Worm (Caenorhabditis elegans) whole organism, L2 larva: ENCODE measurements around the gene VY10G11R.1.
A peak's percentile ranks its signal among the peaks of the same experiment; 100 is the strongest.

Experiments
- R02D3.7 ChIP-seq: fragments of 150-350 bp; optimal IDR thresholded peaks from 2 replicates; lab custom pipeline; 2014; ENCODE audit warnings: missing biosample characterization, missing genetic modification characterization
- dmd-4 ChIP-seq: sonication (generic microtip); optimal IDR thresholded peaks from 2 replicates; lab custom pipeline; 2017; ENCODE audit warnings: missing biosample characterization, missing genetic modification characterization
- elt-3 ChIP-seq: sonication (generic microtip); optimal IDR thresholded peaks from 2 replicates; lab custom pipeline; 2017; ENCODE audit warnings: missing biosample characterization, missing genetic modification characterization
- mab-5 ChIP-seq: fragments of 150-350 bp; optimal IDR thresholded peaks from 2 replicates; lab custom pipeline; 2014; ENCODE audit warnings: missing biosample characterization, missing genetic modification characterization
- peb-1 ChIP-seq: fragments of 150-350 bp; optimal IDR thresholded peaks from 2 replicates; lab custom pipeline; 2014; ENCODE audit warnings: missing biosample characterization, missing genetic modification characterization
- snpc-4 ChIP-seq: fragments of 150-350 bp; optimal IDR thresholded peaks from 2 replicates; lab custom pipeline; 2014; ENCODE audit warnings: missing biosample characterization, missing genetic modification characterization
- ztf-11 ChIP-seq: sonication (generic microtip); optimal IDR thresholded peaks from 2 replicates; lab custom pipeline; 2017; ENCODE audit warnings: missing biosample characterization, missing genetic modification characterization

DNA sequence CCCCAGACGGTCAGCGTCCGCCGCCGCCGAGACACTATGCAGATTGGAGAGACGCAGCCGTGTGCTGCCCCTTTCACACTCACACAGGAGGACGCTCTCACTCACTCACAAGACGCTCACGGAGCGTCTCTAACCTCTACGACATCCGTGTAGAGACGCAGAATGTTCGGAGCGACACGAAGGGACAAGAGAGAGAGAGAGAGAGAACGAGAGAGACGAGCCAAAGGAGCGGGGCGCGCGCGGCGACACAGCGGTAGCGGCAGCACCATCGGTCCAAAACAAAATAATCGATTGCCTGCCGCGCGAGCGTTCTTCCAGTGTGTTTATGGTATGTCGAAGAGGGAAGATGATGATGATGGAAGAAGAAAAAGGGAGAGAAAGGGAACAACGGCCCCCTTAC is 21.5 kb upstream of the VY10G11R.1 start:
- peak; percentile 3 for TF ChIP-seq peb-1
- TF ChIP-seq dmd-4 (tag; lab: Kevin White, UChicago), result no peak
- TF ChIP-seq mab-5 (tag; lab: Kevin White, UChicago), result peak; percentile 77
- TF ChIP-seq elt-3 (tag; lab: Kevin White, UChicago), result no peak
- peak; percentile 52 for TF ChIP-seq snpc-4 (tag; lab: Kevin White, UChicago)
- TF ChIP-seq ztf-11 (tag; lab: Kevin White, UChicago), result no peak
- no peak for TF ChIP-seq R02D3.7 (tag; lab: Kevin White, UChicago)
